Fruit fly (Drosophila melanogaster): ENCODE data around the gene CG34250.

DNA sequence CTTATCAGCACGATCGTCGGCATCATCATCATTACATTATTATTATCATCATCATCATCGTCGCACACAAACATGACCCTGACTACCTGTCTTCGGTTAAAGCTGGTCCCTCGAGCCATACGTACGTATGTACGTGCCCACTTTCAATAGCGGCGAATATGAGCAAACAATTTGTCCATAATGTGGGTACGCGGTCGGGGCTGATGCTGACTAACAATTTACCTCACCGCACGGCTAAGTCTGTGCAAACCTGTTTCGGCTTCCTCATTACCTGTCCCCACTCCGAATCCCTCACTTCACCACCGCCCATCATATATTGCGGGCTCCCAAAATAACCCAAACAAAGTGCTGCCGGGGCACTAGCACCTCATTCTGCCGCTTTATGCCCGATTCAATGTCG, 45.6 kb upstream of the CG34250 start:
- TF ChIP-seq Dll (optimal IDR thresholded peaks at IDR 0.05) (no peak), pan (optimal IDR thresholded peaks at IDR 0.05) (no peak), EcR (GFP tag; optimal IDR thresholded peaks at IDR 0.05) (no peak), psq (optimal IDR thresholded peaks at IDR 0.05) (no peak), CG8478 (optimal IDR thresholded peaks at IDR 0.05) (no peak), usp (GFP tag; optimal IDR thresholded peaks at IDR 0.05) (no peak)
